Fruit fly (Drosophila melanogaster): ENCODE results near the gene eIF4H1.

dm6 chrX:16484533-16484932, 36.1 kb downstream of the eIF4H1 start:
- TF ChIP-seq Hr4 (GFP tag; optimal IDR thresholded peaks at IDR 0.05) (no peak), Eip75B (GFP tag; optimal IDR thresholded peaks at IDR 0.05) (no peak), CG1621 (tag; optimal IDR thresholded peaks at IDR 0.05) (no peak), CG8319 (GFP tag; optimal IDR thresholded peaks at IDR 0.05) (no peak)

Measured in whole organism, prepupa.